Worm (Caenorhabditis elegans) whole organism, early embryonic: ENCODE measurements around the gene C06A6.2.

Experiments used
- B0310.2 ChIP-seq: sonication (generic microtip); optimal IDR thresholded peaks from 2 replicates; lab custom pipeline; 2016; ENCODE audit warnings: mild to moderate bottlenecking, missing genetic modification characterization, missing compliant biosample characterization
- ama-1 ChIP-seq: fragments of 150-350 bp; optimal IDR thresholded peaks from 2 replicates; lab custom pipeline; 2014
- ceh-36 ChIP-seq: sonication (generic microtip); optimal IDR thresholded peaks from 2 replicates; lab custom pipeline; 2016; ENCODE audit warnings: missing genetic modification characterization, inconsistent platforms, missing compliant biosample characterization
- ets-7 ChIP-seq: sonication (generic microtip); optimal IDR thresholded peaks from 2 replicates; lab custom pipeline; 2016; ENCODE audit warnings: missing genotype, missing genetic modification characterization, missing compliant biosample characterization
- flt-1 ChIP-seq: fragments of 200-800 bp; sonication (Bioruptor generic); IDR thresholded peaks from 2 replicates; pipeline ENCODE4 v1.3.6; 2022; ENCODE audit warnings: missing genetic modification characterization, missing compliant biosample characterization
- hnd-1 ChIP-seq: sonication (generic microtip); optimal IDR thresholded peaks from 2 replicates; lab custom pipeline; 2016; ENCODE audit warnings: missing genetic modification characterization, missing compliant biosample characterization
- pes-1 ChIP-seq: fragments of 200-800 bp; sonication (Bioruptor generic); IDR thresholded peaks from 2 replicates; pipeline ENCODE4 v1.3.6; 2022; ENCODE audit warnings: missing genetic modification reagents, missing genetic modification characterization, missing compliant biosample characterization
- sea-1 ChIP-seq: fragments of 200-800 bp; sonication (Bioruptor generic); conservative IDR thresholded peaks from 2 replicates; pipeline ENCODE4 v1.3.6; 2022; ENCODE audit warnings: missing genetic modification characterization, missing compliant biosample characterization
- tbx-11 ChIP-seq: fragments of 200-800 bp; sonication (Bioruptor generic); IDR thresholded peaks from 2 replicates; pipeline ENCODE4 v1.3.6; 2022; ENCODE audit warnings: missing genetic modification characterization, missing compliant biosample characterization
- tra-4 ChIP-seq: sonication (generic microtip); optimal IDR thresholded peaks from 2 replicates; lab custom pipeline; 2017; ENCODE audit warnings: missing genetic modification characterization, missing compliant biosample characterization

DNA sequence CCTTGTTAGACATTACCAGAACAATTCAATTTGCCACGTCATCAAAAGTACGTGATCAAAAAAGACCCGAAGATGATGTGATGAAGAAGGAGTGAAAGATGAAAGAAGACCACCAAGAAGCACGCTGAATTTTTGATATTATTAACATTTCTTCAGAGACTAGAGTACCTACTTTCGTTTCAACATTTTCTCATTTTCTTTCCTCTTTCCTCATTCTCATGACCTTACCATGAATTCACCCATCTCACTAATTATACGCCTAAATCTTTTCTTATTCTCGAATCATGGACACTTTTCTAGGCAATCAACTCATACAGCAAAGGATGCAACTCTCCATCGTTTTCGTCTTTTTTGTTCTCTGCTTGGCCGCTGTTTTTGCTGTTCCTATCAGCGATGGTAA is 22.2 kb downstream of the C06A6.2 start, which contains the start of gene flp-10:
- TF ChIP-seq tra-4 (tag; lab: Kevin White, UChicago) (no peak), ama-1 (no peak), hnd-1 (tag; lab: Kevin White, UChicago) (no peak), flt-1 (no peak), ceh-36 (tag; lab: Kevin White, UChicago) (no peak), B0310.2 (tag; lab: Kevin White, UChicago) (no peak), pes-1 (GFP tag; lab: Robert Waterston, UW) (no peak), ets-7 (no peak), tbx-11 (no peak), sea-1 (GFP tag; lab: Robert Waterston, UW) (no peak)
